Fruit fly (Drosophila melanogaster): ENCODE data around the gene crb.

The crb gene

DNA sequence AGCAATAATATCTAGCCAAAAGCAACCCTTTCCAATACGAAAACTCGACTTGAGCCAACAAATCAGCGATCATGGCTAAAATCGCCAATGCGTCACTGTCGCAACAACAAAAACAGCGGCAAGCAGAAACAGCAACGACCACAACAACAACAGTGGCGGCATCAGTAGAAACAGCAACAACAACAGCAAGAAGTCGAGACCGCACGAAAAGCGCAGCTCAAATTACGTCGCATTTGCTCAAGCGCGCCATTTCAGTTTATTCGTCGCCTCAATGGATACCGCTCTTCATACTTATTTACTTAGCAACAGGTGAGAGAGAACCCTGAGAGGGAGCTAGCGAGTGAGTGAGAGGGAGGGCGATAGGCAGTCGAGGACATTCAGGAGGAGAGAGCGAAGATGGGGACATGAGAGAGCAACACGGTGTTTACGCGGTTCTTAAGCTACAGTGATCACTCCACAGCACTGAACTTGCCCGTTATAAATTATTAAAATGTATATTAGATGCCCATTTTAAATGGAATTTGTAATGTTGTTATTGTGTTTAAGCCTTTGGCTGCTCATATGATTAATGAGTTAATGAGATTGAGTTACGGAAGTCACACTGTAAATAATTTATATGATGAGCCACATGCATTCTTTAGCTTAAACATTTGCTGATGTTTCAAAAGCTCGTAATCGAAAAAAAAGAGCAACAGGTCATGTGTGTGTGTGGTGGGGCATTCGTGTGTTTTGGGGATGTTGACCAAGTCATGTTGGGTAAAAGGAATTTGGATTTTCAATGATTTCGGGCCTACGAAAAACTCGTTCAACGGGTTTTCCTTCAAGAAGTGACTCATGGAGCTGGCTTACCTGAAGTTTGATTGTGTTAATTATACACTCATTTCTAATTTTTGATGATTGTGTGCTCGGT is 933 bp downstream of the crb start (continued):
- TF ChIP-seq tio (GFP tag; optimal IDR thresholded peaks at IDR 0.05): peak; percentile 76
- TF ChIP-seq CG42726 (GFP tag; IDR thresholded peaks at IDR 0.05; ENCODE audit: partially characterized antibody): no peak
- TF ChIP-seq CG18764 (GFP tag; optimal IDR thresholded peaks at IDR 0.05): peak; percentile 60
- peak; percentile 88 for TF ChIP-seq CG11456 (GFP tag; IDR thresholded peaks at IDR 0.05)
- TF ChIP-seq vfl (GFP tag; optimal IDR thresholded peaks at IDR 0.05): peak; percentile 69
- peak; percentile 66 for TF ChIP-seq zen (tag; optimal IDR thresholded peaks at IDR 0.05)
- peak; percentile 79 for TF ChIP-seq CG12219 (GFP tag; optimal IDR thresholded peaks at IDR 0.05)
- TF ChIP-seq CG32767 (GFP tag; IDR thresholded peaks at IDR 0.05): peak; percentile 72
- TF ChIP-seq luna (GFP tag; optimal IDR thresholded peaks at IDR 0.05): no peak
- 0 out of 3 replicates have a peak, but pooled peaks have one; percentile 52 for TF ChIP-seq CG11560 (tag; IDR thresholded peaks at IDR 0.05)
- no peak for TF ChIP-seq fru (optimal IDR thresholded peaks at IDR 0.05)
- TF ChIP-seq hth (optimal IDR thresholded peaks at IDR 0.05): no peak
- peak; percentile 67 to 78 for TF ChIP-seq Hr51 (GFP tag; optimal IDR thresholded peaks at IDR 0.05)
- peak; percentile 28 for TF ChIP-seq CG6654 (GFP tag; optimal IDR thresholded peaks at IDR 0.05)
- TF ChIP-seq Fer3 (tag; optimal IDR thresholded peaks at IDR 0.05): peak; percentile 78
- peak; percentile 30; the same call in 1 of the 2 replicates for TF ChIP-seq Doc2 (GFP tag; IDR thresholded peaks at IDR 0.05)
- TF ChIP-seq cas (GFP tag; IDR thresholded peaks at IDR 0.05): peak; percentile 65
- no peak for TF ChIP-seq Sry-β (GFP tag; optimal IDR thresholded peaks at IDR 0.05)
- peak; percentile 86 for TF ChIP-seq lilli (GFP tag; optimal IDR thresholded peaks at IDR 0.05)
- peak; percentile 49 for TF ChIP-seq dm (GFP tag; optimal IDR thresholded peaks at IDR 0.05)
- no peak for TF ChIP-seq CG8478 (optimal IDR thresholded peaks at IDR 0.05)
- TF ChIP-seq nmo (GFP tag; optimal IDR thresholded peaks at IDR 0.05): peak; percentile 73
- TF ChIP-seq Oli (tag; optimal IDR thresholded peaks at IDR 0.05): peak; percentile 81
- TF ChIP-seq CG12769 (tag; optimal IDR thresholded peaks at IDR 0.05): peak; percentile 90
- peak; percentile 73 for TF ChIP-seq Atf-2 (GFP tag; optimal IDR thresholded peaks at IDR 0.05)
- TF ChIP-seq Lhr (GFP tag; optimal IDR thresholded peaks at IDR 0.05): peak; percentile 35
- TF ChIP-seq CG3281 (GFP tag; optimal IDR thresholded peaks at IDR 0.05): peak; percentile 75
- TF ChIP-seq CG14667 (GFP tag; IDR thresholded peaks at IDR 0.05): peak; percentile 69
- peak; percentile 82 for TF ChIP-seq tgo (GFP tag; IDR thresholded peaks at IDR 0.05)
- peak; percentile 37; the same call in 1 of the 2 replicates for TF ChIP-seq Oaz (GFP tag; IDR thresholded peaks at IDR 0.05)
- TF ChIP-seq usp (GFP tag; optimal IDR thresholded peaks at IDR 0.05): no peak
- peak; percentile 54 for TF ChIP-seq fu2 (GFP tag; optimal IDR thresholded peaks at IDR 0.05)
- peak; percentile 67 for TF ChIP-seq sisA (GFP tag; IDR thresholded peaks at IDR 0.05)
- TF ChIP-seq al (GFP tag; IDR thresholded peaks at IDR 0.05): peak; percentile 76; the same call in 1 of the 2 replicates
- TF ChIP-seq nau (GFP tag; optimal IDR thresholded peaks at IDR 0.05): peak; percentile 12
- peak; percentile 46 for TF ChIP-seq nerfin-1 (tag; optimal IDR thresholded peaks at IDR 0.05)
- peak; percentile 75 for TF ChIP-seq az2 (GFP tag; optimal IDR thresholded peaks at IDR 0.05)
- peak; percentile 70 for TF ChIP-seq CG11085 (GFP tag; IDR thresholded peaks at IDR 0.05)
- no peak for TF ChIP-seq HLHmδ (GFP tag; optimal IDR thresholded peaks at IDR 0.05)
- peak; percentile 75 for TF ChIP-seq esg (GFP tag; conservative IDR thresholded peaks at IDR 0.05)
- peak; percentile 79 for TF ChIP-seq E2f1 (GFP tag; IDR thresholded peaks at IDR 0.05)
- TF ChIP-seq abd-A (tag; optimal IDR thresholded peaks at IDR 0.05): no peak
- no peak for TF ChIP-seq gcm2 (GFP tag; optimal IDR thresholded peaks at IDR 0.05)
- peak; percentile 89 for TF ChIP-seq lmd (GFP tag; IDR thresholded peaks at IDR 0.05)
- TF ChIP-seq chm (GFP tag; IDR thresholded peaks at IDR 0.05): peak; percentile 84
- peak; percentile 75 for TF ChIP-seq CG9215 (GFP tag; IDR thresholded peaks at IDR 0.05)
- TF ChIP-seq CG14050 (GFP tag; IDR thresholded peaks at IDR 0.05): peak; percentile 67
- TF ChIP-seq Usf (GFP tag; optimal IDR thresholded peaks at IDR 0.05): peak; percentile 58
- no peak for TF ChIP-seq Ets97D (GFP tag; optimal IDR thresholded peaks at IDR 0.05)
- TF ChIP-seq CG13775 (GFP tag; optimal IDR thresholded peaks at IDR 0.05): peak; percentile 77

Measured in whole organism, embryonic.